Fruit fly (Drosophila melanogaster): ENCODE measurements around the gene tkv.
A peak's percentile ranks its signal among the peaks of the same experiment; 100 is the strongest.

- TF ChIP-seq dmrt93B (GFP tag; optimal IDR thresholded peaks at IDR 0.05) = no peak
- TF ChIP-seq br (GFP tag; optimal IDR thresholded peaks at IDR 0.05) = peak; percentile 27
- no peak for TF ChIP-seq Hr78 (GFP tag; optimal IDR thresholded peaks at IDR 0.05)
- TF ChIP-seq woc (GFP tag; optimal IDR thresholded peaks at IDR 0.05) = no peak
- peak; percentile 15 for TF ChIP-seq psq (GFP tag; optimal IDR thresholded peaks at IDR 0.05)
- TF ChIP-seq Myc (optimal IDR thresholded peaks at IDR 0.05) = no peak
- no peak for TF ChIP-seq CG9705 (GFP tag; optimal IDR thresholded peaks at IDR 0.05)
- TF ChIP-seq Sp1 (GFP tag; optimal IDR thresholded peaks at IDR 0.05) = peak; percentile 14
These were observed 25.8 kb downstream of the tkv start for dm6 chr2L:5245363-5245892.
